Worm (Caenorhabditis elegans): ENCODE measurements around the gene col-145.
A peak's percentile ranks its signal among the peaks of the same experiment; 100 is the strongest.

col-145 gene

DNA sequence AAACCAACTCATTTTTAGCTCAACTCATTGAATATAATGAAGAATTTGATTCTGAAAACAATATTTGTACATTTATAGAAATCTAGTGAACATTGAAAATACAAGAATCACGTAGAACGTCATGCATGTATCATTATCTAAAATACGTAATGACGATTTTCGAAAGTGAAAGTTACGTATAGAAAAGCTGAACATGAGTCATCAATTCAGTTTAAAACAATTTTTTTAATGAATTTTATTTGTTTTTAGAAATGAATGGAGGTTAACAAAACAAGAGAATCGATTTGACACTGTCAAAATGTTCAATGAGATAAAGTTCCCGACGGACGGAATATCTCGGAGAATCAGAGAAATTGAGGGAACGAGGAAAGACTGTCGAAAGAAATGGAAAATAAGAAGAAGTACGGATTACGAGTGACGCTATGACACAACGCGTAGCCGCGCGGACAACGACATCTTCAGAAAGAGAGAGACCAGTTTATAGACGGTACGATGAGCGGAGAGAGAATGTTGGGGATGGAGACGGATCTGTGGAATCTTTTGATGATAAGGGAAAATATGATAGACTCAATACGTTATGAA is 19.0 kb upstream of the col-145 start, which contains the start of gene ptr-1:
Gene ptr-1, minus strand, starts transcription at position 51 of the 582 bp plus-strand sequence.
- TF ChIP-seq nhr-76 (tag; optimal IDR thresholded peaks at IDR 0.05), result no peak
- TF ChIP-seq zfp-3 (GFP tag; conservative IDR thresholded peaks at IDR 0.05), result no peak
- no peak for TF ChIP-seq jun-1 (tag; optimal IDR thresholded peaks at IDR 0.05)
- TF ChIP-seq F44E2.7 (GFP tag; IDR thresholded peaks at IDR 0.05), result no peak
- no peak for TF ChIP-seq pqm-1 (tag; optimal IDR thresholded peaks at IDR 0.05)
- TF ChIP-seq Y105C5A.15 (GFP tag; IDR thresholded peaks at IDR 0.05), result no peak
- no peak for TF ChIP-seq T20F7.1 (GFP tag; optimal IDR thresholded peaks at IDR 0.05)
- TF ChIP-seq dmd-9 (GFP tag; IDR thresholded peaks at IDR 0.05), result no peak
- TF ChIP-seq nhr-11 (tag; optimal IDR thresholded peaks at IDR 0.05), result no peak
- no peak for TF ChIP-seq daf-19 (GFP tag; conservative IDR thresholded peaks at IDR 0.05)
- TF ChIP-seq lin-13 (GFP tag; optimal IDR thresholded peaks at IDR 0.05), result no peak

DNA sequence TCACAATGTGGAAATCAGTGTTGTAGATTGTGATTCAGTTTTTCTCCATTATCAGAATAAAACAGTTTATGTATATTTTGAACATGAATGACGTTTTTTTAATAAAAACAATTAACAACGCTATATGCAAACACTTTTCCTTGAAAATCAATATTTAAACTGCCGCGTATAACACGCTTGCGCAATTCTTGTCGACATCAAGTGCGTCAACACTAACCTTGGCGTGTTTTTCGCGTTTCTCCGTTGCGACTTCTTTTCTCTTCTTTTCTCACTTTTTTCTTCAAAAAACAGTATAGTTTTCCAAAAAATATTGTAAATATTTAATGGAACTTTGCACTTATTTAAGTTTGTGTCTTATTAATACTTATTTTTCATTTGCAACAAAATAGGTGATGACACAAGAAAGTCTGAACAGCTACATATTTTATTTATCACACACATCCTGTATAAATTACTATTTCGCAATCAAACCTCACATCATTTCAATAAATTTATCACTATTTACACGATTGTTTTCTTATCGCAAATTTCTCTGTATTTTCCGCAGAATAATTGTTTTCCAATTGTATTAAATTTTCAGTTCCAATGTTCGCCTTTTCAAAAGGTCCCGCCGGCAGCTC is 12.5 kb upstream of the col-145 start, which contains the start of gene spas-1:
Gene spas-1, plus strand, starts transcription at position 572 of the 620 bp plus-strand sequence.
- TF ChIP-seq lin-39 (tag; optimal IDR thresholded peaks at IDR 0.05) (no peak), mdl-1 (tag; optimal IDR thresholded peaks at IDR 0.05) (peak in 1 of 2 experiments; percentile 35), ceh-82 (tag; optimal IDR thresholded peaks at IDR 0.05) (no peak), F10B5.3 (tag; optimal IDR thresholded peaks at IDR 0.05) (no peak), zfp-3 (GFP tag; conservative IDR thresholded peaks at IDR 0.05) (0 out of 2 replicates have a peak, but pooled peaks have one; percentile 19), unc-39 (tag; optimal IDR thresholded peaks at IDR 0.05) (no peak), spr-3 (GFP tag; optimal IDR thresholded peaks at IDR 0.05) (no peak), zip-2 (tag; optimal IDR thresholded peaks at IDR 0.05) (peak; percentile 54), duxl-1 (tag; optimal IDR thresholded peaks at IDR 0.05; ENCODE audit: poor library complexity) (peak; percentile 68), nhr-10 (tag; optimal IDR thresholded peaks at IDR 0.05) (no peak), T20F7.1 (GFP tag; optimal IDR thresholded peaks at IDR 0.05) (peak; percentile 87), ztf-7 (tag; optimal IDR thresholded peaks at IDR 0.05) (peak; percentile 47), hmg-1.1 (GFP tag; IDR thresholded peaks at IDR 0.05) (peak; percentile 65), pha-4 (GFP tag; IDR thresholded peaks at IDR 0.05) (no peak), pha-4 (tag; optimal IDR thresholded peaks at IDR 0.05) (peak; percentile 54), snpc-1.2 (GFP tag; IDR thresholded peaks at IDR 0.05) (no peak), cey-2 (tag; optimal IDR thresholded peaks at IDR 0.05; ENCODE audit: borderline replicate concordance, insufficient read depth) (no peak), nhr-77 (tag; optimal IDR thresholded peaks at IDR 0.05) (peak; percentile 92), T26A8.4 (GFP tag; IDR thresholded peaks at IDR 0.05) (peak; percentile 88), ceh-62 (tag; optimal IDR thresholded peaks at IDR 0.05) (no peak), fkh-10 (GFP tag; optimal IDR thresholded peaks at IDR 0.05) (peak; percentile 80), hlh-11 (tag; optimal IDR thresholded peaks at IDR 0.05) (peak; percentile 80), jun-1 (tag; optimal IDR thresholded peaks at IDR 0.05) (peak; percentile 44), hif-1 (tag; optimal IDR thresholded peaks at IDR 0.05) (peak in 1 of 2 experiments; percentile 51), rbr-2 (tag; optimal IDR thresholded peaks at IDR 0.05) (peak; percentile 86), fos-1 (tag; optimal IDR thresholded peaks at IDR 0.05) (peak; percentile 26), dpl-1 (GFP tag; optimal IDR thresholded peaks at IDR 0.05) (peak; percentile 97), mes-2 (tag; optimal IDR thresholded peaks at IDR 0.05; ENCODE audit: poor library complexity, severe bottlenecking) (peak; percentile 89), unc-62 (GFP tag; optimal IDR thresholded peaks at IDR 0.05 in 1 of 2) (peak in 1 of 2 experiments; percentile 96), unc-62 (tag; optimal IDR thresholded peaks at IDR 0.05) (no peak), nhr-102 (tag; optimal IDR thresholded peaks at IDR 0.05) (peak; percentile 92), spr-1 (tag; optimal IDR thresholded peaks at IDR 0.05) (peak; percentile 51), unc-130 (GFP tag; optimal IDR thresholded peaks at IDR 0.05) (peak; percentile 45), zfp-2 (tag; optimal IDR thresholded peaks at IDR 0.05) (peak; percentile 37), F37D6.2 (tag; optimal IDR thresholded peaks at IDR 0.05) (peak; percentile 50), arid-1 (GFP tag; conservative IDR thresholded peaks at IDR 0.05) (no peak), lin-1 (GFP tag; IDR thresholded peaks at IDR 0.05) (no peak), nhr-11 (tag; optimal IDR thresholded peaks at IDR 0.05) (peak; percentile 74), ctbp-1 (GFP tag; IDR thresholded peaks at IDR 0.05) (peak; percentile 76), hlh-30 (tag; optimal IDR thresholded peaks at IDR 0.05; ENCODE audit: insufficient read depth) (peak; percentile 73), nhr-76 (tag; optimal IDR thresholded peaks at IDR 0.05) (peak; percentile 11), lin-13 (GFP tag; optimal IDR thresholded peaks at IDR 0.05) (peak; percentile 76)
